Fruit fly (Drosophila melanogaster) whole organism, prepupa: ENCODE results near the gene Gyc88E.
A peak's percentile ranks its signal among the peaks of the same experiment; 100 is the strongest.

Experiments
- CG11294 ChIP-seq: fragments of 200-800 bp; sonication (Bioruptor generic); IDR thresholded peaks from 2 replicates; pipeline ENCODE4 v1.3.6; 2022; ENCODE audit warnings: missing biosample characterization, missing genetic modification characterization
- CG1621 ChIP-seq: fragments of 200-800 bp; sonication (Bioruptor generic); optimal IDR thresholded peaks from 3 replicates; lab custom pipeline; 2018; ENCODE audit warnings: missing biosample characterization, mild to moderate bottlenecking, missing genetic modification characterization
- CG16779 ChIP-seq: fragments of 200-800 bp; sonication (Bioruptor generic); optimal IDR thresholded peaks from 3 replicates; lab custom pipeline; 2017; ENCODE audit warnings: missing biosample characterization, mild to moderate bottlenecking, missing genetic modification characterization
- CG31627 ChIP-seq: fragments of 200-800 bp; sonication (Bioruptor generic); optimal IDR thresholded peaks from 3 replicates; lab custom pipeline; 2016; ENCODE audit warnings: missing biosample characterization, missing genetic modification characterization
- CG32006 ChIP-seq: fragments of 200-800 bp; sonication (Bioruptor generic); optimal IDR thresholded peaks from 3 replicates; lab custom pipeline; 2017; ENCODE audit warnings: missing biosample characterization, mild to moderate bottlenecking, missing genetic modification characterization
- CG34406 ChIP-seq: fragments of 200-800 bp; sonication (Bioruptor generic); optimal IDR thresholded peaks from 3 replicates; lab custom pipeline; 2016; ENCODE audit warnings: missing biosample characterization, missing genetic modification characterization
- CG3919 ChIP-seq: fragments of 200-800 bp; sonication (Bioruptor generic); optimal IDR thresholded peaks from 3 replicates; lab custom pipeline; 2016; ENCODE audit warnings: missing biosample characterization, missing genetic modification characterization
- CG6276 ChIP-seq: fragments of 200-800 bp; sonication (Bioruptor generic); optimal IDR thresholded peaks from 2 replicates; lab custom pipeline; 2017; ENCODE audit warnings: missing biosample characterization, mild to moderate bottlenecking, missing genetic modification characterization
- CG6792 ChIP-seq: fragments of 200-800 bp; sonication (Bioruptor generic); optimal IDR thresholded peaks from 3 replicates; lab custom pipeline; 2016; ENCODE audit warnings: missing biosample characterization, missing genetic modification characterization
- CG8119 ChIP-seq: fragments of 200-800 bp; sonication (Bioruptor generic); IDR thresholded peaks from 3 replicates; pipeline ENCODE4 v1.3.6; 2022; ENCODE audit warnings: missing biosample characterization, missing genetic modification characterization
- CG8319 ChIP-seq: fragments of 200-800 bp; sonication (Bioruptor generic); optimal IDR thresholded peaks from 3 replicates; lab custom pipeline; 2016; ENCODE audit warnings: missing biosample characterization, missing genetic modification characterization
- CG8632 ChIP-seq: fragments of 200-800 bp; sonication (Bioruptor generic); optimal IDR thresholded peaks from 3 replicates; lab custom pipeline; 2016; ENCODE audit warnings: missing biosample characterization, missing genetic modification characterization
- Eip75B ChIP-seq: fragments of 200-800 bp; sonication (Bioruptor generic); optimal IDR thresholded peaks from 3 replicates; lab custom pipeline; 2016; ENCODE audit warnings: missing biosample characterization, missing genetic modification characterization
- Eip93F ChIP-seq: fragments of 200-800 bp; sonication (Bioruptor generic); optimal IDR thresholded peaks from 2 replicates; lab custom pipeline; 2016; ENCODE audit warnings: missing biosample characterization, mild to moderate bottlenecking, missing genetic modification characterization
- Hr39 ChIP-seq: fragments of 200-800 bp; sonication (Bioruptor generic); optimal IDR thresholded peaks from 2 replicates; lab custom pipeline; 2016; ENCODE audit warnings: missing biosample characterization, missing genetic modification characterization
- Hr4 ChIP-seq: fragments of 200-800 bp; sonication (Bioruptor generic); optimal IDR thresholded peaks from 3 replicates; lab custom pipeline; 2016; ENCODE audit warnings: missing biosample characterization, missing genetic modification characterization
- Met ChIP-seq: fragments of 200-800 bp; sonication (Bioruptor generic); optimal IDR thresholded peaks from 3 replicates; lab custom pipeline; 2016; ENCODE audit warnings: missing biosample characterization, missing genetic modification characterization
- OdsH ChIP-seq: fragments of 200-800 bp; sonication (Bioruptor generic); optimal IDR thresholded peaks from 3 replicates; lab custom pipeline; 2016; ENCODE audit warnings: missing biosample characterization, missing genetic modification characterization
- Sox102F ChIP-seq: fragments of 200-800 bp; sonication (Bioruptor generic); optimal IDR thresholded peaks from 2 replicates; lab custom pipeline; 2016; ENCODE audit warnings: missing biosample characterization, mild to moderate bottlenecking, missing genetic modification characterization
- Sox14 ChIP-seq: fragments of 200-800 bp; sonication (Bioruptor generic); optimal IDR thresholded peaks from 3 replicates; lab custom pipeline; 2016; ENCODE audit warnings: missing biosample characterization, missing genetic modification characterization
- Sox15 ChIP-seq: fragments of 200-800 bp; sonication (Bioruptor generic); optimal IDR thresholded peaks from 3 replicates; lab custom pipeline; 2016; ENCODE audit warnings: missing biosample characterization, missing genetic modification characterization
- achi ChIP-seq: fragments of 200-800 bp; sonication (Bioruptor generic); optimal IDR thresholded peaks from 3 replicates; lab custom pipeline; 2016; ENCODE audit warnings: missing biosample characterization, missing genetic modification characterization
- acj6 ChIP-seq: fragments of 200-800 bp; sonication (Bioruptor generic); optimal IDR thresholded peaks from 3 replicates; lab custom pipeline; 2016; ENCODE audit warnings: missing biosample characterization, missing genetic modification characterization
- dsx ChIP-seq: fragments of 200-800 bp; optimal IDR thresholded peaks from 3 replicates; lab custom pipeline; 2019; ENCODE audit warnings: missing biosample characterization, mild to moderate bottlenecking, missing genetic modification characterization, moderate library complexity; ENCODE audit not compliant: poor library complexity, severe bottlenecking
- eg ChIP-seq: fragments of 200-800 bp; sonication (Bioruptor generic); IDR thresholded peaks from 3 replicates; pipeline ENCODE4 v1.3.6; 2022; ENCODE audit warnings: missing biosample characterization, missing genetic modification characterization
- esn ChIP-seq: fragments of 200-800 bp; sonication (Bioruptor generic); optimal IDR thresholded peaks from 2 replicates; lab custom pipeline; 2016; ENCODE audit warnings: missing biosample characterization, mild to moderate bottlenecking, missing genetic modification characterization, moderate library complexity
- fd85E ChIP-seq: fragments of 200-800 bp; sonication (Bioruptor generic); optimal IDR thresholded peaks from 3 replicates; lab custom pipeline; 2016; ENCODE audit warnings: missing biosample characterization, missing genetic modification characterization
- fkh ChIP-seq: fragments of 200-800 bp; sonication (Bioruptor generic); optimal IDR thresholded peaks from 3 replicates; lab custom pipeline; 2017; ENCODE audit warnings: missing biosample characterization, mild to moderate bottlenecking, missing genetic modification characterization, moderate library complexity
- lz ChIP-seq: fragments of 200-800 bp; sonication (Bioruptor generic); optimal IDR thresholded peaks from 3 replicates; lab custom pipeline; 2016; ENCODE audit warnings: missing biosample characterization, missing genetic modification characterization
- spab ChIP-seq: fragments of 200-800 bp; sonication (Bioruptor generic); optimal IDR thresholded peaks from 2 replicates; lab custom pipeline; 2017; ENCODE audit warnings: missing biosample characterization, mild to moderate bottlenecking, missing genetic modification characterization, missing genetic modification reagents
- svp ChIP-seq: fragments of 200-800 bp; sonication (Bioruptor generic); peaks from one replicate; lab custom pipeline; 2016; ENCODE audit warnings: missing biosample characterization, missing genetic modification characterization
- topi ChIP-seq: fragments of 200-800 bp; sonication (Bioruptor generic); optimal IDR thresholded peaks from 3 replicates; lab custom pipeline; 2016; ENCODE audit warnings: missing biosample characterization, missing genetic modification characterization
- vri ChIP-seq: fragments of 200-800 bp; sonication (Bioruptor generic); optimal IDR thresholded peaks from 3 replicates; lab custom pipeline; 2016; ENCODE audit warnings: missing biosample characterization, mild to moderate bottlenecking, missing genetic modification characterization

Gene Gyc88E

DNA sequence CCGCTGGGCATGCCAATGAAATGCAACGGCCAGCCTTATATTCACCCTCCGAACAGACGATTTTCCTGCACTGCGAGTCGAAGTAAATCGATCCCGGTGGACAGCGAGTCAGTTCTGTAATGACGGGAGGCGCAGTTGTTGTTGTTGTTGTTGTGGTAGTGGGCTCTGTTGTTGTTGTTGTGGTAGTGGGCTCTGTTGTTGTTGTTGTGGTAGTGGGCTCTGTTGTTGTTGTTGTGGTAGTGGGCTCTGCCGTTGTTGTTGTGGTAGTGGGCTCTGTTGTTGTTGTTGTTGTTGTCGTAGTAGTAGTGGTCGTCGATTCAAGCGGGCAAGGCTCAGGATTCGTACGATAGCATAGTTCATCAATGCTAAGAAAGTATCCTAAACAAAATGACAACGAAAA, 14.2 kb upstream of the Gyc88E start:
- TF ChIP-seq spab (GFP tag; lab: Kevin White, UChicago) (no peak), CG3919 (GFP tag; lab: Kevin White, UChicago) (no peak)
- TF ChIP-seq, all 60 proteins: peak for 0

DNA sequence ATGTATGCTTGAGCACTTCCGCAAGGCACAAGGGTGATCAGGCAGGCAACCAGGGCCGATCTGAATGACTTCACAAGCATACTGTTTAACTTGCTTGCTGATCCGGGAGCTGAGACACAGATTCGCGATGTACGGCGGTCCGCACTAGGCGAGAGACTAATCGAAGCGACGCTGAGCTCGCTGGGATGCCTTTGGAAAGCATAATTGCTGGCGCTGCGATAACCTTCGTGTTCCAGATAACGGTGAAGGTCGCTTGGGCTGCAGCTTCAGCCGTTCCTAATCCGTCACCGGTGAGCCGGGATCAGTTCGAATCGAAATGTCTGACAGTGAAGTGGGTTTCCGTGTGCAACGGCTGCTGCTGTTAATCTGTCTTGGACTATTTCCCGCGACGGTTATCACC, 13.3 kb upstream of the Gyc88E start, which contains the start of the genes CG6912 and CG3984:
Gene CG6912 (minus strand): TSS at position 159 of the 400 bp plus-strand sequence.
Gene CG3984 (plus strand): TSS at position 303 of the 400 bp plus-strand sequence.
- no peak for TF ChIP-seq CG8119 (GFP tag; lab: Robert Waterston, UW)
- no peak for TF ChIP-seq vri (GFP tag; lab: Kevin White, UChicago)
- no peak for TF ChIP-seq CG11294
- no peak for TF ChIP-seq eg (GFP tag; lab: Robert Waterston, UW)
- no peak for TF ChIP-seq CG32006 (GFP tag; lab: Kevin White, UChicago)
- TF ChIP-seq svp (GFP tag; lab: Kevin White, UChicago): peak; percentile 94

DNA sequence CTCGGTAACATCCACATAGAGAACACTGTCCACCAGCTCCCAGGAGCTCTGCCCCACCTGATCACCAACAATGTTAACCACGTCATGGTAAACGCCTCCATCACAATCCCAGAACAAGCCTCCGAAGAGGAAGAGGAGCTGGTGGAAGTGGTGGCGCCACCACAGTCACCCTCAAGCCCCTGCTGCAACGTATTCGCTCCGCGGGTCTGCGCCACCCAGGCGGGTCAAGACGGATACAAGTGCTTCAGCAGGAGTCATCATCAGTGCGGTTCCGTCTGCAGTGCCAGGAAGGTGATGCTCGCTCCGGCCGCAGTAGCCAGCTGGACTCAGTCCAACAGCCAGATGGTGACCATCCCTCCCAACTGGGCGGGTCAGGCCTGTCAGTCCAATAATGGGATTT, 11.9 kb upstream of the Gyc88E start:
- TF ChIP-seq CG6792 (no peak), CG6276 (GFP tag; lab: Kevin White, UChicago) (no peak), CG16779 (no peak), achi (GFP tag; lab: Kevin White, UChicago) (no peak), acj6 (GFP tag; lab: Kevin White, UChicago) (no peak), Met (no peak), dsx (GFP tag; lab: Kevin White, UChicago) (no peak), topi (no peak), Sox15 (no peak), Eip75B (GFP tag; lab: Kevin White, UChicago) (no peak), OdsH (no peak)

DNA sequence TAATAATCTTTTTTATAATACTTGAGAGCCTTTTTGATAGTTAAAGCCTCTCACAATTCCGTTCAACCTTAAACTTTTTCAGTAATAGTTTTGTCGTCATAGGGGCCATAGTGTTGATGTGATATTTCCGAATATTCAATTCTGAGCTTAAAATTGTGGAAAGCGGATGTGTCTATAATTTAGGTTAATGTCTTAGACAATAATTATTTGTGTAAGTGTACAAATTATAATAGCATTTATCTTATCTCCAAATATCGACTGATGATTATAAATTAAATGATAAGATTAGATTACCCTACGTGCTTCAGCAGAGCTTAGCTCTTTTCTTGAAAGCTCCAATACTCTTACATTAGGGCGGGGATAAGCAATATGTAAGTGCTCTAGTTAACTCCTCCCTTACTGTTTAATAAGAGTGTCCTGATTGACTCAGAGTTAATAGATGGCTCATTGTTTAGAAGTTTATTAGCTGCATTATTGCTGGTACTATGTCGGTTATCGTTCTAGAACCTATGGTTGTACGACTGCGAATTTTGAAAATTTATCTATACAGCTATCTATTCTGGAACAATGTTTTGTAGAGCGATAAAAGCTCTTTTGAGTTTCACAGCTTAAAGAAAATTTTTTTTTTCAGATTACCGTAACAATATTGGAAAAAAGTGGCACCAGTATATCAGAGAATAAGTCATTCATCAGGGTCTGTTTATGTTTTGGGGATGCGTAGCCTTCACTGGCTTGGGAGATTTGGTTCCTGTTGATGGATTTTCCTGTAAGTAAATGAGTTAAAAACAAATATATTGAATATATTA, 11.0 kb upstream of the Gyc88E start:
- TF ChIP-seq CG6792 (no peak), Met (peak; percentile 50), CG1621 (tag; lab: Kevin White, UChicago) (no peak), Sox14 (GFP tag; lab: Kevin White, UChicago) (peak; percentile 8), CG8632 (peak; percentile 11), Sox15 (peak; percentile 11), CG8319 (no peak), topi (peak; percentile 19), fkh (no peak), CG34406 (GFP tag; lab: Kevin White, UChicago) (peak; percentile 18), CG31627 (peak; percentile 23), Sox102F (peak; percentile 17), lz (peak; percentile 14), esn (GFP tag; lab: Kevin White, UChicago) (peak; percentile 52), svp (GFP tag; lab: Kevin White, UChicago) (peak; percentile 72), vri (GFP tag; lab: Kevin White, UChicago) (peak; percentile 76), acj6 (GFP tag; lab: Kevin White, UChicago) (peak; percentile 35), Eip93F (GFP tag; lab: Kevin White, UChicago) (no peak), Hr39 (GFP tag; lab: Kevin White, UChicago) (no peak), Hr4 (no peak), CG3919 (GFP tag; lab: Kevin White, UChicago) (no peak), fd85E (GFP tag; lab: Kevin White, UChicago) (no peak)

DNA sequence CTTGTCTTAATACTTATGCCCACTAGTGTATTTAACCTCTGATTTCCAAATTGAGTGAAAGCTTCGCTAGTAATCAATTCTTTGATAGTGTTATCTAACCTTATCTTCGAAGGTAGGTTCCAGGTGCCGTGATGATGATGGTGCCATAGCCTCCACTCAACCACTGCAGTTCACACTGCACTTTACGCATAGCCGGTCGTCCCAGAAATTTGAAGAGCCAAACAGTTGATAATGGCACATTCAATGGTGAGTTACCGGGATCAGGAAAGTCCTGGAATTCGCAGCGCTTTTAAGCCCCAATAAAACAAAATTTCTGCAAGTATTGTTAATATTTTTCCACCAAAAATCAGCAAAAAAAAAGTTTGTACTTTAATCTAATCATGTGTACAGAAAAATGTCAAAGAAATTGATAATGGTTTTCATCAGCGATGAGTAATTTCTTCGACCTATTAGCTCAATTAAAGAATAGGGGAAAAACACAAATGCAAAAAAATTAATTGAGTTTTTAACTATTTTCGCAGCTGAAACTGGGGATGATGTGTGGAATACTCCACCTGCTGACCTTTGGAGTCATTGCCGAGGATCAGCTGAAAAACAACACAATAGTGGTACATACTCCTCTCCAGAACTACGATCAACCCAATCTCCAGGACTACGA, 10.2 kb upstream of the Gyc88E start, which contains the start of gene CG3987:
Gene CG3987 (plus strand): TSS at position 143 of the 658 bp plus-strand sequence.
- TF ChIP-seq vri (GFP tag; lab: Kevin White, UChicago) (peak; percentile 70), fkh (no peak)
